Fruit fly (Drosophila melanogaster) whole organism, wandering third instar larva: Measurements from ENCODE around the gene CG13392.

Experiments
- CrebA ChIP-seq: fragments of 200-800 bp; sonication (Bioruptor generic); optimal IDR thresholded peaks from 2 replicates; lab custom pipeline; 2016; ENCODE audit warnings: missing biosample characterization, mild to moderate bottlenecking, missing genetic modification characterization, borderline replicate concordance
- Dfd ChIP-seq: fragments of >200 bp; optimal IDR thresholded peaks from 2 replicates; lab custom pipeline; 2017; ENCODE audit warnings: missing biosample characterization, missing genetic modification characterization
- Dif ChIP-seq: fragments of 200-275, 200-300 bp; sonication (Bioruptor generic); optimal IDR thresholded peaks from 2 replicates; lab custom pipeline; 2018; ENCODE audit warnings: missing biosample characterization, missing genetic modification characterization; ENCODE audit not compliant: partially characterized antibody
- Hr78 ChIP-seq: fragments of >200 bp; optimal IDR thresholded peaks from 2 replicates; lab custom pipeline; 2017; ENCODE audit warnings: missing biosample characterization, missing genetic modification characterization
- Myc ChIP-seq: fragments of >200 bp; optimal IDR thresholded peaks from 2 replicates; lab custom pipeline; 2017
- OdsH ChIP-seq: fragments of 200-800 bp; sonication (Bioruptor generic); optimal IDR thresholded peaks from 2 replicates; lab custom pipeline; 2016; ENCODE audit warnings: missing biosample characterization, mild to moderate bottlenecking, missing genetic modification characterization
- Sp1 ChIP-seq: fragments of 200-800 bp; sonication (Bioruptor generic); optimal IDR thresholded peaks from 3 replicates; lab custom pipeline; 2019; ENCODE audit warnings: missing biosample characterization, mild to moderate bottlenecking, missing genetic modification characterization, moderate library complexity
- Vsx2 ChIP-seq: fragments of 200-300, 225-300 bp; sonication (Bioruptor generic); optimal IDR thresholded peaks from 2 replicates; lab custom pipeline; 2018; ENCODE audit warnings: missing biosample characterization, missing genetic modification characterization; ENCODE audit not compliant: partially characterized antibody
- fru ChIP-seq: fragments of 200-800 bp; sonication (Bioruptor generic); optimal IDR thresholded peaks from 3 replicates; lab custom pipeline; 2016; ENCODE audit warnings: missing biosample characterization, mild to moderate bottlenecking, missing genetic modification characterization
- lola ChIP-seq: fragments of >200 bp; optimal IDR thresholded peaks from 2 replicates; lab custom pipeline; 2017; ENCODE audit warnings: missing biosample characterization, missing genetic modification characterization
- pan ChIP-seq: fragments of >200 bp; optimal IDR thresholded peaks from 2 replicates; lab custom pipeline; 2017

dm6 chr2L:8392298-8392697 is 9.7 kb upstream of the CG13392 start, which contains the start of gene CG42820:
- TF ChIP-seq OdsH (GFP tag; lab: Kevin White, UChicago), result no peak
- TF ChIP-seq Hr78, result no peak
- no peak for TF ChIP-seq Myc (lab: Kevin White, UChicago)
- TF ChIP-seq lola (GFP tag; lab: Kevin White, UChicago), result no peak
- no peak for TF ChIP-seq Dif (GFP tag; lab: Kevin White, UChicago)
- no peak for TF ChIP-seq Vsx2 (GFP tag; lab: Kevin White, UChicago)
- no peak for TF ChIP-seq fru
- no peak for TF ChIP-seq CrebA (GFP tag; lab: Kevin White, UChicago)
- no peak for TF ChIP-seq pan
- TF ChIP-seq Dfd (GFP tag; lab: Kevin White, UChicago), result no peak
- TF ChIP-seq Sp1, result no peak
